Worm (Caenorhabditis elegans): ENCODE measurements around the gene K06A4.10.

The K06A4.10 gene

ce11 chrV:9513590-9513989 lies 24.0 kb upstream of the K06A4.10 start, which contains the start of gene eif-2Bdelta (continued):
- TF ChIP-seq hlh-4 (tag; optimal IDR thresholded peaks at IDR 0.05), result no peak
- TF ChIP-seq pqm-1 (tag; optimal IDR thresholded peaks at IDR 0.05), result no peak
- TF ChIP-seq ceh-82 (tag; optimal IDR thresholded peaks at IDR 0.05), result peak; percentile 20 to 45 (median 45)
- TF ChIP-seq hpl-2 (GFP tag; optimal IDR thresholded peaks at IDR 0.05), result no peak
- no peak for TF ChIP-seq mab-9 (GFP tag; IDR thresholded peaks at IDR 0.05)
- TF ChIP-seq elt-2 (tag; optimal IDR thresholded peaks at IDR 0.05), result peak; percentile 55
- TF ChIP-seq sptf-1 (tag; optimal IDR thresholded peaks at IDR 0.05), result no peak
- TF ChIP-seq skn-1 (tag; optimal IDR thresholded peaks at IDR 0.05), result peak; percentile 29
- TF ChIP-seq vab-15 (tag; optimal IDR thresholded peaks at IDR 0.05), result no peak
- no peak for TF ChIP-seq unc-30 (tag; optimal IDR thresholded peaks at IDR 0.05)
- no peak for TF ChIP-seq lin-13 (GFP tag; optimal IDR thresholded peaks at IDR 0.05)
- no peak for TF ChIP-seq unc-98 (GFP tag; IDR thresholded peaks at IDR 0.05)
- peak; percentile 90 for TF ChIP-seq mep-1 (tag; optimal IDR thresholded peaks at IDR 0.05)
- peak; percentile 76 for TF ChIP-seq swsn-7 (tag; optimal IDR thresholded peaks at IDR 0.05)
- peak; percentile 51 to 73 for TF ChIP-seq efl-1 (optimal IDR thresholded peaks at IDR 0.05)
- TF ChIP-seq efl-1 (GFP tag; optimal IDR thresholded peaks at IDR 0.05 in 1 of 2), result peak; percentile 68 to 96
- no peak for TF ChIP-seq ztf-4 (tag; optimal IDR thresholded peaks at IDR 0.05)
- no peak for TF ChIP-seq F16B12.6 (tag; optimal IDR thresholded peaks at IDR 0.05)
- peak in 1 of 2 experiments; percentile 26 for TF ChIP-seq mdl-1 (tag; optimal IDR thresholded peaks at IDR 0.05)
- TF ChIP-seq jun-1 (tag; optimal IDR thresholded peaks at IDR 0.05), result no peak
- TF ChIP-seq pax-3 (tag; optimal IDR thresholded peaks at IDR 0.05), result no peak
- no peak for TF ChIP-seq ceh-63 (GFP tag; optimal IDR thresholded peaks at IDR 0.05)
- peak; percentile 79 for TF ChIP-seq nhr-47 (tag; optimal IDR thresholded peaks at IDR 0.05)
- TF ChIP-seq grh-1 (GFP tag; IDR thresholded peaks at IDR 0.05), result no peak
- TF ChIP-seq snpc-4 (tag; optimal IDR thresholded peaks at IDR 0.05), result peak; percentile 54
- peak; percentile 70 for TF ChIP-seq nhr-20 (tag; optimal IDR thresholded peaks at IDR 0.05)
- peak; percentile 74 for TF ChIP-seq nhr-90 (tag; optimal IDR thresholded peaks at IDR 0.05; ENCODE audit: poor library complexity)
- no peak for TF ChIP-seq nhr-76 (tag; optimal IDR thresholded peaks at IDR 0.05)
- TF ChIP-seq irx-1 (tag; optimal IDR thresholded peaks at IDR 0.05), result peak; percentile 76
- TF ChIP-seq nhr-71 (tag; optimal IDR thresholded peaks at IDR 0.05), result peak; percentile 83
- peak; percentile 39 for TF ChIP-seq C16A3.4 (tag; optimal IDR thresholded peaks at IDR 0.05)
- TF ChIP-seq hlh-17 (GFP tag; optimal IDR thresholded peaks at IDR 0.05; ENCODE audit: borderline replicate concordance), result no peak
- peak; percentile 15 for TF ChIP-seq C04F5.9 (tag; optimal IDR thresholded peaks at IDR 0.05)

- TF ChIP-seq ces-1 (GFP tag; optimal IDR thresholded peaks at IDR 0.05), result no peak
- TF ChIP-seq ceh-63 (GFP tag; optimal IDR thresholded peaks at IDR 0.05), result no peak
- TF ChIP-seq lir-3 (tag; optimal IDR thresholded peaks at IDR 0.05; ENCODE audit: poor library complexity), result no peak
- no peak for TF ChIP-seq C34B4.2 (tag; optimal IDR thresholded peaks at IDR 0.05)
- no peak for TF ChIP-seq snu-23 (GFP tag; optimal IDR thresholded peaks at IDR 0.05)
- no peak for TF ChIP-seq sox-4 (tag; optimal IDR thresholded peaks at IDR 0.05)
- TF ChIP-seq C16A3.4 (tag; optimal IDR thresholded peaks at IDR 0.05), result no peak
- no peak for TF ChIP-seq nhr-19 (GFP tag; conservative IDR thresholded peaks at IDR 0.05)
- no peak for TF ChIP-seq nhr-28 (tag; optimal IDR thresholded peaks at IDR 0.05)
- no peak for TF ChIP-seq swsn-7 (tag; optimal IDR thresholded peaks at IDR 0.05)
- TF ChIP-seq elt-2 (tag; optimal IDR thresholded peaks at IDR 0.05), result no peak
- TF ChIP-seq mef-2 (tag; optimal IDR thresholded peaks at IDR 0.05), result no peak
- no peak for TF ChIP-seq ztf-4 (tag; optimal IDR thresholded peaks at IDR 0.05)
- no peak for TF ChIP-seq hlh-17 (GFP tag; optimal IDR thresholded peaks at IDR 0.05; ENCODE audit: borderline replicate concordance)
- TF ChIP-seq lin-39 (tag; optimal IDR thresholded peaks at IDR 0.05), result no peak
- TF ChIP-seq hpl-2 (GFP tag; optimal IDR thresholded peaks at IDR 0.05), result no peak
- TF ChIP-seq pqm-1 (tag; optimal IDR thresholded peaks at IDR 0.05), result no peak
- TF ChIP-seq ceh-88 (GFP tag; IDR thresholded peaks at IDR 0.05), result no peak
Measured at ce11 chrV:9509597-9509996, 20.0 kb upstream of the K06A4.10 start.

Data from whole organism, L1 larva.